Fruit fly (Drosophila melanogaster) whole organism, embryonic: Measurements from ENCODE around the gene path.
A peak's percentile ranks its signal among the peaks of the same experiment; 100 is the strongest.

Source experiments
- ATbp ChIP-seq: fragments of 200-800 bp; sonication (Bioruptor generic); optimal IDR thresholded peaks from 2 replicates; lab custom pipeline; 2017; ENCODE audit warnings: missing biosample characterization, mild to moderate bottlenecking, missing genetic modification characterization, missing genetic modification reagents
- Asciz ChIP-seq: fragments of 200-800 bp; sonication (Bioruptor generic); optimal IDR thresholded peaks from 2 replicates; lab custom pipeline; 2017; ENCODE audit warnings: missing biosample characterization, mild to moderate bottlenecking, missing genetic modification characterization, missing genetic modification reagents
- Atf-2 ChIP-seq: fragments of 200-800 bp; sonication (Bioruptor generic); optimal IDR thresholded peaks from 2 replicates; lab custom pipeline; 2016; ENCODE audit warnings: missing biosample characterization, missing genetic modification characterization
- Awh ChIP-seq: fragments of 200-800 bp; sonication (Bioruptor generic); IDR thresholded peaks from 2 replicates; pipeline ENCODE4, ENCODE4 v1.3.6; 2022; ENCODE audit warnings: missing biosample characterization, missing genetic modification characterization
- BtbVII ChIP-seq: fragments of 200-800 bp; sonication (Bioruptor generic); optimal IDR thresholded peaks from 3 replicates; lab custom pipeline; 2017; ENCODE audit warnings: missing biosample characterization, mild to moderate bottlenecking, missing genetic modification characterization
- CG12236 ChIP-seq: fragments of 200-800 bp; sonication (Bioruptor generic); optimal IDR thresholded peaks from 2 replicates; lab custom pipeline; 2016; ENCODE audit warnings: missing biosample characterization, missing genetic modification characterization
- CG15269 ChIP-seq: fragments of 200-800 bp; sonication (Bioruptor generic); optimal IDR thresholded peaks from 2 replicates; lab custom pipeline; 2018; ENCODE audit warnings: missing biosample characterization, mild to moderate bottlenecking, missing genetic modification characterization, moderate library complexity
- CG16779 ChIP-seq: fragments of 200-800 bp; sonication (Bioruptor generic); IDR thresholded peaks from 2 replicates; pipeline ENCODE4 v1.3.6; 2022; ENCODE audit warnings: missing biosample characterization, missing genetic modification characterization
- CG18262 ChIP-seq: fragments of 200-800 bp; optimal IDR thresholded peaks from 3 replicates; lab custom pipeline; 2019; ENCODE audit warnings: missing biosample characterization, mild to moderate bottlenecking, missing genetic modification characterization, moderate library complexity
- CG2889 ChIP-seq: fragments of 200-800 bp; sonication (Bioruptor generic); IDR thresholded peaks from 3 replicates; pipeline ENCODE4 v1.3.6; 2022; ENCODE audit warnings: missing biosample characterization, missing genetic modification characterization
- CG30431 ChIP-seq: fragments of 200-800 bp; sonication (Bioruptor generic); optimal IDR thresholded peaks from 2 replicates; lab custom pipeline; 2017; ENCODE audit warnings: missing biosample characterization, missing genetic modification characterization
- CG32767 ChIP-seq: fragments of 200-800 bp; sonication (Bioruptor generic); IDR thresholded peaks from 2 replicates; pipeline ENCODE4 v1.3.6; 2022; ENCODE audit warnings: missing biosample characterization, missing genetic modification characterization
- CG3407 ChIP-seq: fragments of 200-800 bp; sonication (Bioruptor generic); optimal IDR thresholded peaks from 2 replicates; lab custom pipeline; 2018; ENCODE audit warnings: missing biosample characterization, mild to moderate bottlenecking, missing genetic modification characterization
- CG34376 ChIP-seq: fragments of 200-800 bp; sonication (Bioruptor generic); optimal IDR thresholded peaks from 2 replicates; lab custom pipeline; 2018; ENCODE audit warnings: missing biosample characterization, mild to moderate bottlenecking, missing genetic modification characterization
- CG4820 ChIP-seq: fragments of 200-800 bp; sonication (Bioruptor generic); optimal IDR thresholded peaks from 3 replicates; lab custom pipeline; 2016; ENCODE audit warnings: missing biosample characterization, missing genetic modification characterization
- CG5180 ChIP-seq: fragments of 200-800 bp; sonication (Bioruptor generic); optimal IDR thresholded peaks from 3 replicates; lab custom pipeline; 2017; ENCODE audit warnings: missing biosample characterization, missing genetic modification characterization, mild to moderate bottlenecking, moderate library complexity, missing genetic modification reagents
- CG7357 ChIP-seq: fragments of 200-800 bp; sonication (Bioruptor generic); IDR thresholded peaks from 3 replicates; pipeline ENCODE4 v1.3.6; 2022; ENCODE audit warnings: missing biosample characterization, missing genetic modification characterization
- CG7372 ChIP-seq: fragments of 200-800 bp; sonication (Bioruptor generic); IDR thresholded peaks from 2 replicates; pipeline ENCODE4 v1.3.6; 2022; ENCODE audit warnings: missing biosample characterization, missing genetic modification characterization
- CG7987 ChIP-seq: fragments of 200-800 bp; sonication (Bioruptor generic); optimal IDR thresholded peaks from 2 replicates; lab custom pipeline; 2018; ENCODE audit warnings: missing biosample characterization, mild to moderate bottlenecking, missing genetic modification characterization, moderate library complexity
- Dad ChIP-seq: fragments of 200-800 bp; sonication (Bioruptor generic); optimal IDR thresholded peaks from 3 replicates; lab custom pipeline; 2016; ENCODE audit warnings: missing biosample characterization, missing genetic modification characterization
- Doc2 ChIP-seq: fragments of 200-800 bp; sonication (Bioruptor generic); IDR thresholded peaks from 2 replicates; pipeline ENCODE4 v1.3.6; 2022; ENCODE audit warnings: missing biosample characterization, missing genetic modification characterization
- ERR ChIP-seq: fragments of 200-800 bp; sonication (Bioruptor generic); optimal IDR thresholded peaks from 2 replicates; lab custom pipeline; 2016; ENCODE audit warnings: missing biosample characterization, missing genetic modification characterization
- Jarid2 ChIP-seq: fragments of 200-800 bp; sonication (Bioruptor generic); optimal IDR thresholded peaks from 3 replicates; lab custom pipeline; 2017; ENCODE audit warnings: mild to moderate bottlenecking, missing biosample characterization, missing genetic modification reagents, missing genetic modification characterization
- Lim3 ChIP-seq: fragments of 200-800 bp; sonication (Bioruptor generic); IDR thresholded peaks from 2 replicates; pipeline ENCODE4 v1.3.6; 2022; ENCODE audit warnings: missing biosample characterization, missing genetic modification characterization
- NC2α ChIP-seq: fragments of 200-800 bp; sonication (Bioruptor generic); optimal IDR thresholded peaks from 2 replicates; lab custom pipeline; 2016; ENCODE audit warnings: missing biosample characterization, missing genetic modification characterization
- NK7.1 ChIP-seq: fragments of 200-800 bp; sonication (Bioruptor generic); optimal IDR thresholded peaks from 3 replicates; lab custom pipeline; 2016; ENCODE audit warnings: missing biosample characterization, missing genetic modification characterization
- Nf-YC ChIP-seq: fragments of 200-800 bp; optimal IDR thresholded peaks from 3 replicates; lab custom pipeline; 2019; ENCODE audit warnings: missing biosample characterization, mild to moderate bottlenecking, missing genetic modification characterization, moderate library complexity
- TFAM ChIP-seq: fragments of 200-800 bp; sonication (Bioruptor generic); optimal IDR thresholded peaks from 2 replicates; lab custom pipeline; 2017; ENCODE audit warnings: missing biosample characterization, missing genetic modification characterization, inconsistent platforms
- ara ChIP-seq: fragments of 200-800 bp; sonication (Bioruptor generic); IDR thresholded peaks from 2 replicates; pipeline ENCODE4 v1.3.6; 2022; ENCODE audit warnings: missing biosample characterization, missing genetic modification characterization
- bbx ChIP-seq: fragments of 200-800 bp; sonication (Bioruptor generic); IDR thresholded peaks from 2 replicates; pipeline ENCODE4 v1.3.6; 2022; ENCODE audit warnings: missing biosample characterization, missing genetic modification characterization; ENCODE audit not compliant: partially characterized antibody
- bowl ChIP-seq: fragments of 200-800 bp; sonication (Bioruptor generic); IDR thresholded peaks from 2 replicates; pipeline ENCODE4 v1.3.6; 2022; ENCODE audit warnings: missing biosample characterization, missing genetic modification characterization
- dan ChIP-seq: fragments of 200-800 bp; sonication (Bioruptor generic); IDR thresholded peaks from 2 replicates; pipeline ENCODE4 v1.3.6; 2022; ENCODE audit warnings: missing biosample characterization, missing genetic modification characterization
- danr ChIP-seq: fragments of 200-800 bp; sonication (Bioruptor generic); IDR thresholded peaks from 2 replicates; pipeline ENCODE4 v1.3.6; 2022; ENCODE audit warnings: missing biosample characterization, missing genetic modification characterization
- dm ChIP-seq: fragments of 200-800 bp; sonication (Bioruptor generic); optimal IDR thresholded peaks from 3 replicates; lab custom pipeline; 2016; ENCODE audit warnings: missing biosample characterization, missing genetic modification characterization
- dysf ChIP-seq: fragments of 200-800 bp; sonication (Bioruptor generic); IDR thresholded peaks from 3 replicates; pipeline ENCODE4 v1.3.6; 2022; ENCODE audit warnings: missing biosample characterization, missing genetic modification characterization
- fd96Cb ChIP-seq: fragments of 200-800 bp; sonication (Bioruptor generic); optimal IDR thresholded peaks from 2 replicates; lab custom pipeline; 2018; ENCODE audit warnings: missing biosample characterization, mild to moderate bottlenecking, missing genetic modification characterization, moderate library complexity
- fru ChIP-seq: fragments of >200 bp; optimal IDR thresholded peaks from 2 replicates; lab custom pipeline; 2017
- gfzf ChIP-seq: fragments of 200-800 bp; sonication (Bioruptor generic); optimal IDR thresholded peaks from 2 replicates; lab custom pipeline; 2016; ENCODE audit warnings: missing biosample characterization, mild to moderate bottlenecking, missing genetic modification characterization, moderate library complexity
- jigr1 ChIP-seq: fragments of 200-800 bp; sonication (Bioruptor generic); IDR thresholded peaks from 3 replicates; pipeline ENCODE4 v1.3.6; 2022; ENCODE audit warnings: missing biosample characterization, missing genetic modification characterization
- jumu ChIP-seq: fragments of 200-800 bp; sonication (Bioruptor generic); optimal IDR thresholded peaks from 3 replicates; lab custom pipeline; 2016; ENCODE audit warnings: missing biosample characterization, missing genetic modification characterization
- mld ChIP-seq: fragments of 200-800 bp; sonication (Bioruptor generic); IDR thresholded peaks from 3 replicates; pipeline ENCODE4 v1.3.6; 2022; ENCODE audit warnings: missing biosample characterization, missing genetic modification characterization; ENCODE audit not compliant: partially characterized antibody
- pfk ChIP-seq: fragments of 200-800 bp; sonication (Bioruptor generic); optimal IDR thresholded peaks from 2 replicates; lab custom pipeline; 2018; ENCODE audit warnings: missing biosample characterization, mild to moderate bottlenecking, missing genetic modification characterization, moderate library complexity
- phol ChIP-seq: fragments of 200-800 bp; sonication (Bioruptor generic); optimal IDR thresholded peaks from 3 replicates; lab custom pipeline; 2018; ENCODE audit warnings: missing biosample characterization, mild to moderate bottlenecking, missing genetic modification characterization, moderate library complexity
- pum ChIP-seq: fragments of 200-800 bp; sonication (Bioruptor generic); optimal IDR thresholded peaks from 2 replicates; lab custom pipeline; 2016; ENCODE audit warnings: missing biosample characterization, missing genetic modification characterization
- sc ChIP-seq, 3 experiments: fragments of >200 bp in 2 of 3; fragments of 200-800 bp in 1 of 3; sonication (Bioruptor generic) in 1 of 3; optimal IDR thresholded peaks; 2 replicates in 2 of 3; 3 replicates in 1 of 3; lab custom pipeline; 2017; ENCODE audit warnings: mild to moderate bottlenecking in 1 of 3, missing biosample characterization in 1 of 3, missing genetic modification characterization in 1 of 3, missing genetic modification reagents in 1 of 3
- sna ChIP-seq: fragments of 200-800 bp; sonication (Bioruptor generic); IDR thresholded peaks from 2 replicates; pipeline ENCODE4 v1.3.6; 2022; ENCODE audit warnings: missing biosample characterization, missing genetic modification characterization; ENCODE audit not compliant: partially characterized antibody
- sr ChIP-seq: fragments of 200-800 bp; sonication (Bioruptor generic); IDR thresholded peaks from 3 replicates; pipeline ENCODE4 v1.3.6; 2022; ENCODE audit warnings: missing biosample characterization, missing genetic modification characterization
- stc ChIP-seq: fragments of 200-800 bp; sonication (Bioruptor generic); IDR thresholded peaks from 2 replicates; pipeline ENCODE4 v1.3.6; 2022; ENCODE audit warnings: missing biosample characterization, missing genetic modification characterization
- wor ChIP-seq: fragments of 200-800 bp; sonication (Bioruptor generic); IDR thresholded peaks from 2 replicates; pipeline ENCODE4 v1.3.6; 2022; ENCODE audit warnings: missing biosample characterization, missing genetic modification characterization
- zfh1 ChIP-seq: fragments of 200-800 bp; sonication (Bioruptor generic); IDR thresholded peaks from 3 replicates; pipeline ENCODE4 v1.3.6; 2022; ENCODE audit warnings: missing biosample characterization, missing genetic modification characterization

The path gene

dm6 chr3L:9462247-9462769 is 42.8 kb downstream of the path start (continued):
- peak; percentile 44 for TF ChIP-seq jumu (GFP tag; lab: Kevin White, UChicago)
- TF ChIP-seq CG18262 (tag; lab: Kevin White, UChicago), result peak; percentile 97
- peak; percentile 90 for TF ChIP-seq Jarid2 (GFP tag; lab: Kevin White, UChicago)
- peak; percentile 64; the same call in 2 of the 3 replicates for TF ChIP-seq CG7357
- TF ChIP-seq pfk (GFP tag; lab: Kevin White, UChicago), result no peak
- peak; percentile 90 for TF ChIP-seq CG15269
- TF ChIP-seq Dad (GFP tag; lab: Kevin White, UChicago), result peak; percentile 77
- peak; percentile 58; the same call in 1 of the 2 replicates for TF ChIP-seq ara
- TF ChIP-seq Nf-YC (tag; lab: Kevin White, UChicago), result peak; percentile 81
- no peak for TF ChIP-seq danr
- peak; percentile 67 for TF ChIP-seq ERR (GFP tag; lab: Kevin White, UChicago)
- TF ChIP-seq BtbVII (GFP tag; lab: Kevin White, UChicago), result peak; percentile 90
- TF ChIP-seq Doc2 (GFP tag; lab: Robert Waterston, UW), result no peak
- TF ChIP-seq sr (GFP tag; lab: Robert Waterston, UW), result no peak; the same call in 2 of the 3 replicates
- TF ChIP-seq sna (GFP tag; lab: Robert Waterston, UW), result peak; percentile 58; the same call in 1 of the 2 replicates
- TF ChIP-seq wor, result peak; percentile 65
- TF ChIP-seq zfh1 (GFP tag; lab: Robert Waterston, UW), result peak; percentile 78
- peak; percentile 68 for TF ChIP-seq NC2α (GFP tag; lab: Kevin White, UChicago)
- TF ChIP-seq pum (GFP tag; lab: Kevin White, UChicago), result peak; percentile 72
- TF ChIP-seq Asciz, result peak; percentile 93
- TF ChIP-seq Awh (GFP tag; lab: Robert Waterston, UW), result peak; percentile 31; the same call in 1 of the 2 replicates
- peak; percentile 81 for TF ChIP-seq CG5180 (GFP tag; lab: Kevin White, UChicago)
- TF ChIP-seq NK7.1, result peak; percentile 59
- no peak for TF ChIP-seq dm
- no peak for TF ChIP-seq CG16779
- peak; percentile 60 for TF ChIP-seq CG12236 (GFP tag; lab: Kevin White, UChicago)
- peak; percentile 20 for TF ChIP-seq CG7987 (GFP tag; lab: Kevin White, UChicago)
- peak; percentile 78 for TF ChIP-seq CG32767 (GFP tag; lab: Robert Waterston, UW)
- TF ChIP-seq TFAM (GFP tag; lab: Kevin White, UChicago), result peak; percentile 50
- no peak for TF ChIP-seq bowl (GFP tag; lab: Robert Waterston, UW)
- no peak for TF ChIP-seq fru (lab: Kevin White, UChicago)
- TF ChIP-seq Atf-2, result peak; percentile 72
- peak; percentile 71; the same call in 1 of the 2 replicates for TF ChIP-seq CG7372 (GFP tag; lab: Robert Waterston, UW)
- no peak for TF ChIP-seq CG2889 (GFP tag; lab: Robert Waterston, UW)
- peak; percentile 93 for TF ChIP-seq CG34376
- peak; percentile 72 for TF ChIP-seq bbx
- no peak for TF ChIP-seq sc (optimal IDR thresholded peaks at IDR 0.05; lab: Kevin White, UChicago)
- TF ChIP-seq sc (GFP tag; optimal IDR thresholded peaks at IDR 0.05; lab: Kevin White, UChicago), result peak; percentile 82
- TF ChIP-seq dan (GFP tag; lab: Robert Waterston, UW), result no peak
- TF ChIP-seq ATbp, result peak; percentile 90
- peak; percentile 82 for TF ChIP-seq dysf (GFP tag; lab: Robert Waterston, UW)
- TF ChIP-seq jigr1, result 0 out of 3 replicates have a peak, but pooled peaks have one; percentile 30
- TF ChIP-seq stc (GFP tag; lab: Robert Waterston, UW), result peak; percentile 82
- peak; percentile 100 for TF ChIP-seq CG4820 (GFP tag; lab: Kevin White, UChicago)
- peak; percentile 87 for TF ChIP-seq CG3407 (GFP tag; lab: Kevin White, UChicago)
- peak; percentile 98 for TF ChIP-seq phol
- no peak for TF ChIP-seq gfzf (GFP tag; lab: Kevin White, UChicago)
- TF ChIP-seq CG30431 (GFP tag; lab: Kevin White, UChicago), result peak; percentile 60
- TF ChIP-seq fd96Cb (tag; lab: Kevin White, UChicago), result peak; percentile 90
- 0 out of 3 replicates have a peak, but pooled peaks have one; percentile 8 for TF ChIP-seq mld (GFP tag; lab: Robert Waterston, UW)
- no peak for TF ChIP-seq Lim3 (GFP tag; lab: Robert Waterston, UW)
